Worm (Caenorhabditis elegans) whole organism, late embryonic: Measurements from ENCODE around the gene Y54G11A.9.
"Not testable (repeated sequence)": the region's sequence is repeated elsewhere in the genome, so short reads cannot be mapped to it uniquely, and the experiment has no call there.

Source experiments
- gmeb-2 ChIP-seq: sonication (generic microtip); optimal IDR thresholded peaks from 2 replicates; lab custom pipeline; 2016; ENCODE audit warnings: missing genetic modification characterization, inconsistent platforms, missing compliant biosample characterization
- hlh-6 ChIP-seq: sonication (generic microtip); optimal IDR thresholded peaks from 2 replicates; lab custom pipeline; 2016; ENCODE audit warnings: missing genotype, missing genetic modification characterization, missing compliant biosample characterization
- npax-4 ChIP-seq: sonication (generic microtip); optimal IDR thresholded peaks from 2 replicates; lab custom pipeline; 2016; ENCODE audit warnings: missing genetic modification characterization, missing compliant biosample characterization
- pha-4 ChIP-seq: fragments of 150-350 bp; optimal IDR thresholded peaks from 2 replicates; lab custom pipeline; 2018; ENCODE audit warnings: missing biosample characterization, missing genetic modification reagents, missing genetic modification characterization
- pros-1 ChIP-seq: fragments of 150-350 bp; optimal IDR thresholded peaks from 2 replicates; lab custom pipeline; 2014; ENCODE audit warnings: missing biosample characterization, missing genetic modification reagents, missing genetic modification characterization
- tbx-2 ChIP-seq: sonication (generic microtip); optimal IDR thresholded peaks from 2 replicates; lab custom pipeline; 2016; ENCODE audit warnings: missing genetic modification characterization, missing compliant biosample characterization
- unc-55 ChIP-seq: sonication (generic microtip); optimal IDR thresholded peaks from 2 replicates; lab custom pipeline; 2017; ENCODE audit warnings: missing biosample characterization, missing genetic modification reagents, missing genetic modification characterization
- unc-86 ChIP-seq: sonication (generic microtip); optimal IDR thresholded peaks from 2 replicates; lab custom pipeline; 2016; ENCODE audit warnings: missing genetic modification characterization, missing compliant biosample characterization

DNA sequence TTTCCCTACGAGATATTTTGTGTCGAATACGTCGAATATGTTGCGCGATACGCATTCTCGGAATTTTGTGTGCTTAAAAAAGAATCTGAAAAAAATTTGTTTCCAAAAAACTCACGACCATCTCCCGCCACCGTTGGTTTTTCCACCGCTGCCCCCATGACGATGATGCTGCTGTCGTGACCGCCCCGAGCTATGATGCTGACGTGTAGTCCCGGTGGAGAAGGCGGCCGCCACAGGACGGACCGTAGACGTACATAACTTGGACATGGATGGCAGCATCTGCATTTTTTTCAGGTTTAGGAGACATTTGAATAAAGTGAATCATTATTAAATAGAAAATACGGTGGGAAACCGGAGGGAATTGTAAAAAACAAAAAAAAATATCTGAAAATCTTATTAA lies 2.1 kb downstream of the Y54G11A.9 start, which contains the start of gene ddl-3:
- not testable (repeated sequence) for TF ChIP-seq gmeb-2; unc-55 (GFP tag; lab: Kevin White, UChicago); tbx-2 (tag; lab: Kevin White, UChicago); hlh-6 (tag; lab: Kevin White, UChicago); unc-86 (tag; lab: Kevin White, UChicago); npax-4 (tag; lab: Kevin White, UChicago); pros-1 (tag; lab: Kevin White, UChicago); pha-4 (tag; lab: Kevin White, UChicago)
